Worm (Caenorhabditis elegans): Measurements from ENCODE around the gene R151.2.

- TF ChIP-seq snpc-4 (tag; optimal IDR thresholded peaks at IDR 0.05) (no peak), elt-3 (tag; optimal IDR thresholded peaks at IDR 0.05) (no peak), unc-62 (GFP tag; optimal IDR thresholded peaks at IDR 0.05) (peak; percentile 1), nhr-12 (tag; optimal IDR thresholded peaks at IDR 0.05) (no peak), mab-5 (tag; optimal IDR thresholded peaks at IDR 0.05) (no peak), nhr-237 (tag; optimal IDR thresholded peaks at IDR 0.05) (peak; percentile 89), sem-2 (GFP tag; optimal IDR thresholded peaks at IDR 0.05) (no peak), mls-2 (tag; optimal IDR thresholded peaks at IDR 0.05) (no peak)
Observed at ce11 chrIII:7207903-7208497, 1.8 kb upstream of the R151.2 start, which contains the start of gene rpl-6.

Data from whole organism, mixed stage, embryonic.